Fruit fly (Drosophila melanogaster): ENCODE data around the gene Taf1.

Taf1 gene

DNA sequence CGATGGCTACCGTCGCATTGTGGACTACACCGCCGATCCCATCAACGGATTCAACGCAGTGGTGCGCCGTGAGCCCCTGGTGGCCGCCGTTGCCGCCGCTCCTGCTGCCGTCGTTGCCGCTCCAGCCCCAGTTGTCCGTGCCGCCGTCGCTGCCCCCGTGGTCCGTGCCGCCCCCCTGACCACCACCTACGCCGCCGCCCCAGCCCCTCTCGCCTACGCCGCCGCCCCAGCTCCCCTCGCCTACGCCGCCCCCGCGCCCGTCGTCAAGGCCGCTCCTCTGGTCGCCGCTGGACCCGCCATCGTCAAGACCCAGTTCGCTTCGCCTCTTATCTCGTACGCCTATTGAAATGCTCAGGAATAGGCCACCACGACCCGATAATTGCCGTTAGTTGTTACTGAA lies 40.5 kb downstream of the Taf1 start (continued):
- TF ChIP-seq CG7556 (GFP tag; optimal IDR thresholded peaks at IDR 0.05) (no peak), Hr39 (optimal IDR thresholded peaks at IDR 0.05) (peak; percentile 69), crol (GFP tag; IDR thresholded peaks at IDR 0.05) (0 out of 2 replicates have a peak, but pooled peaks have one; percentile 48), lmd (GFP tag; IDR thresholded peaks at IDR 0.05) (no peak), CG32772 (GFP tag; IDR thresholded peaks at IDR 0.05) (0 out of 2 replicates have a peak, but pooled peaks have one; percentile 27), Ravus (GFP tag; IDR thresholded peaks at IDR 0.05) (no peak), Ssrp (tag; optimal IDR thresholded peaks at IDR 0.05) (no peak), jing (GFP tag; optimal IDR thresholded peaks at IDR 0.05) (no peak)

DNA sequence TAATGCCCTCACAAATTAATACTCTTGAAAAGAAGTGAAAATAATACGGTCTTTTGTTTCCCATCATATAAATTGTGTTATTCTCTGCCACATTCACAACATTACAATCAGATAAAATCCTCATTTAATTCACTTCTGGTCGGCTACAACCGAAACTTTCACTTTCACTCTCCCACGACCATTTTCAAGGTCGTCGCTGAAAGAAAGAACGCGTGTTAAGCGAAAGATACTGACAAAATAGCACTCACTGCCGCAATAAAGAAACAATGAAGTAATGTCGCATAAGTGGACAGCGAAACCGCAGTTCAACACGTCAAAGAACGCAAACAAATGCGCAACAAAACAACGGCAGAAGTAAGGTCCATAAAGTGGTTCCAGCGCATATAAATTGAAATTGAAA lies 41.5 kb downstream of the Taf1 start:
- TF ChIP-seq Blimp-1 (GFP tag; optimal IDR thresholded peaks at IDR 0.05) = peak; percentile 78
- no peak for TF ChIP-seq unpg (GFP tag; optimal IDR thresholded peaks at IDR 0.05)

DNA sequence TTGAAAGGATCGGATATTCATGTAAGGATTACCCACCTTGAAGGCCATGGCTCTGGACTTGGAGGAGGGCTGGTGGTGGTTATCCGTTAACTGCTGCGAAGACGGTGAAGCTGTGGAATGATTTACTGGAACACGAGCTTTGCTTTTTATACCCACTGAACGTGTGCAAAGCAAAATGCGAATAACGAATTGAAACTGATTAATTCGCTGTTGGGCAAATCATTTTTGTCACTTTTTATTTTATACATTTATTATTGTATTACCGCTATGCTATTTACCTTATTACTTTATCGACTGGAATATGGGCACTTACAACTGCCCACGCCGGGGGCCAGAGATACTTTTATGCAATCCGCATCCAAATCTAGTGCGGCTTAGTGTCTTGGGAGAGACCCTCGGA lies 43.5 kb downstream of the Taf1 start, which contains the start of gene Ccp84Af:
Ccp84Af (minus strand) TSS at position 101 of the 400 bp plus-strand sequence.
- TF ChIP-seq Max (GFP tag; optimal IDR thresholded peaks at IDR 0.05) = no peak
- TF ChIP-seq Ets65A (GFP tag) = peak; percentile 64

DNA sequence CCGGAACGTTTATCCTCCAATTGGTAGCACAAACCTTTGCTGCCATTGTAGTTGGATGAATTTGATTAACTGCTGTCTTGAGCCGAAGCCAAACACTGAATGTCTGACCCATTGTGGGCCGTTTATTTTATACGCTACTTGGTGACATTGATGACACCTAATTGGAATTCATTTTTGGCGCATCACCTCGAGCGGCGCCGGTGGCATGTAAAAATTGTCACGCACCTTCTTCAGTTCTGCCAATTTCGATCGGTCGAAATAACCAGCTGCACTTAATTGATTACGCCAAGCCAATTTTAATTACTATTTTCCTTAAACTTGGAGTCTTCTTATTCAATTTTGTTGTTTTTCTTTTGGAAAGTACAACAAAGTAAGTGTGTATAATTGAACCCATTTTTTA lies 45.0 kb downstream of the Taf1 start, which contains the start of gene Ccp84Ae:
Ccp84Ae (minus strand) TSS at position 101 of the 400 bp plus-strand sequence.
- no peak for TF ChIP-seq Mes4 (GFP tag; optimal IDR thresholded peaks at IDR 0.05)
- TF ChIP-seq Deaf1 (tag; optimal IDR thresholded peaks at IDR 0.05) = no peak
- no peak for TF ChIP-seq Vsx1 (GFP tag; optimal IDR thresholded peaks at IDR 0.05)
- no peak for TF ChIP-seq CG31388 (GFP tag; optimal IDR thresholded peaks at IDR 0.05)
- no peak for TF ChIP-seq shn (GFP tag; optimal IDR thresholded peaks at IDR 0.05)
- no peak for TF ChIP-seq kni (GFP tag; optimal IDR thresholded peaks at IDR 0.05)

DNA sequence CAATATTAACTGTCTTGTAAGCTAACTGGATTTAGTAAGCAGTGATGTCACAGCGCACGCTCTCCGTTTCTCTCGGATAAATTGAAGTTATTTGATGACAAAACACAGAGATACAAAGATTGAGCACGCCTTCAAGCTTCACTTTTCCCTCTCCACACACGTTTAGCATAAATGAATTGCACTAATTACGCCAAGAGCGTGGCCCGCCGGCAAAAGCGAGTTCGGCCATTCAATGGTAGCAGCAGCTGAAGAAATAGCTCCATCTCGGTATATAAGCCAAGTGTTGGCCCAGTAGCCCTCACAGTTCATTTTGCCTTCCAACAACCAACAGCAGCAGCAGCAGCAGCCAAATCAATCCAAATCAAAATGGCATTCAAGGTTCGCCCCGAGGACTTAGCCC lies 45.7 kb downstream of the Taf1 start, which contains the start of gene Ccp84Ad:
Ccp84Ad (plus strand) TSS at position 301 of the 400 bp plus-strand sequence.
- TF ChIP-seq Opbp (GFP tag; IDR thresholded peaks at IDR 0.05; ENCODE audit: partially characterized antibody) (0 out of 3 replicates have a peak, but pooled peaks have one; percentile 6), tio (GFP tag; optimal IDR thresholded peaks at IDR 0.05) (no peak)

DNA sequence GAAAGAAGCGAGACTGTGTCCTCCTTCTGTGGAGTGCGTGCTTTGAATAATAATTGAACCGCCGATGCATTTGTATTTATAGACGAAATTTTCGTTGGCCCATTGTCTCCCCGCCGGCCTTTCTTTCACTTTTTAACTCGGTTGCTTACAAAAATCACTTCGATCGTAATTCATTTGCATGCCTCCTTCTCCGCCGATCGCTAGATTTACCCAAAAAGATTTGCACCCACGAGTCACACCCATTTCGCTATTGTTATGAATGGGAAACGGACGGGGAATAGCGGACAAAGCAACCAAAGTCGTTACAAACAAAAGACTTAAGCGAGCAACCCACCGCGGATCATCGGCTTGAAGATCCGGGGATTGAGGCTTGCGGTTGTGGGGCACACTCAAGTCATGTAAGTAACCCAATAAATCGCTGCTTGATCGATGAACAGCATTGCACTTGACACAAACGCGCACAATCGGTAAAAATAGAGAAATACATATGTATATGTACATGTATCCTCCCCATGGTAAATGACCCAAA lies 49.6 kb downstream of the Taf1 start, which contains the start of gene Ccp84Ac:
Ccp84Ac (minus strand) TSS at position 51 of the 529 bp plus-strand sequence.
- TF ChIP-seq CG12659 (GFP tag; optimal IDR thresholded peaks at IDR 0.05) (no peak), Ets65A (GFP tag) (peak; percentile 63), CG10462 (GFP tag; optimal IDR thresholded peaks at IDR 0.05) (no peak), pum (GFP tag; optimal IDR thresholded peaks at IDR 0.05) (no peak), oc (tag; optimal IDR thresholded peaks at IDR 0.05) (peak; percentile 53)

DNA sequence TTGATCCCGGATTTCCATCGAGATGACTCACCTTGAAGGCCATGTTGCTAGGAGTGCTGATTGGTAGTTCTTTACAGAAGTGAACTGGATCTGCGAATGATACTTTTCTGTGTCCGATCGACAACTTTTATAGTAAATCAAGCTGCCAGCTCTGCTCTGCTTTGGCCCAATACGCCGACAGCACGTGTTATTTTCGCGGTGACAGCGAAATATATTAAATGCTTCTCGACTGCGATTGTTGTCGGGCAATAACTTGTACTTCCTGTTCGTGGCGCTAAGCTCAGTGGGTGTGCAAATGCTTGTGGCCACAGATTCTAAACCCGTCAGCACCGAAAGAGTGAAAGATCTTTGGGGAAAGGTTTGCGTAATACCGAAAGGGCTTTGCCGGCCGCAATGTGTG lies 56.1 kb downstream of the Taf1 start, which contains the start of gene Ccp84Ab:
Ccp84Ab (minus strand) TSS at position 101 of the 400 bp plus-strand sequence.
- TF ChIP-seq Dfd (GFP tag; optimal IDR thresholded peaks at IDR 0.05) = no peak
- TF ChIP-seq maf-S (GFP tag; optimal IDR thresholded peaks at IDR 0.05) = no peak
- no peak for TF ChIP-seq B-H2 (GFP tag; optimal IDR thresholded peaks at IDR 0.05)
- no peak for TF ChIP-seq MESR4 (GFP tag; optimal IDR thresholded peaks at IDR 0.05)
- no peak for TF ChIP-seq CkIIα-i1 (GFP tag; IDR thresholded peaks at IDR 0.05)
- no peak for TF ChIP-seq CG6765 (GFP tag; optimal IDR thresholded peaks at IDR 0.05)
- TF ChIP-seq HmgD (GFP tag; optimal IDR thresholded peaks at IDR 0.05) = no peak
- TF ChIP-seq scrt (GFP tag; optimal IDR thresholded peaks at IDR 0.05) = no peak
- TF ChIP-seq CG6272 (GFP tag; IDR thresholded peaks at IDR 0.05) = no peak
- no peak for TF ChIP-seq CG6854 (GFP tag; optimal IDR thresholded peaks at IDR 0.05)

Data from whole organism, embryonic.